Fruit fly (Drosophila melanogaster): ENCODE measurements around the gene CG7430.
"Not testable (repeated sequence)": the region's sequence is repeated elsewhere in the genome, so short reads cannot be mapped to it uniquely, and the experiment has no call there.

Gene CG7430

dm6 chr3L:17846982-17847355 is 253 bp downstream of the CG7430 start:
- TF ChIP-seq CG8159 (tag; optimal IDR thresholded peaks at IDR 0.05) (no peak), CG17806 (tag; optimal IDR thresholded peaks at IDR 0.05) (no peak), CG14655 (GFP tag; optimal IDR thresholded peaks at IDR 0.05) (no peak), CG4496 (GFP tag; IDR thresholded peaks at IDR 0.05) (0 out of 3 replicates have a peak, but pooled peaks have one; percentile 27), D1 (tag; optimal IDR thresholded peaks at IDR 0.05) (no peak)

- TF ChIP-seq D1 (tag; optimal IDR thresholded peaks at IDR 0.05) = peak; percentile 53
- no peak for TF ChIP-seq CG9948 (tag; optimal IDR thresholded peaks at IDR 0.05)
Measured at dm6 chr3L:17849517-17849916, 2.8 kb downstream of the CG7430 start, which contains the start of gene TrpRS-m. Gene TrpRS-m (plus strand): TSS chr3L:17849727.

- peak; percentile 78 for TF ChIP-seq CG15710 (tag; optimal IDR thresholded peaks at IDR 0.05)
- TF ChIP-seq Snoo (tag; optimal IDR thresholded peaks at IDR 0.05) = peak; percentile 41
- peak; percentile 85 for TF ChIP-seq Ets98B (GFP tag; IDR thresholded peaks at IDR 0.05)
- TF ChIP-seq CG10348 (GFP tag; IDR thresholded peaks at IDR 0.05) = 0 out of 2 replicates have a peak, but pooled peaks have one; percentile 9
- peak; percentile 46 for TF ChIP-seq CG17806 (tag; optimal IDR thresholded peaks at IDR 0.05)
- TF ChIP-seq EcR (GFP tag; optimal IDR thresholded peaks at IDR 0.05) = no peak
- TF ChIP-seq CG13204 (GFP tag; optimal IDR thresholded peaks at IDR 0.05) = no peak
- TF ChIP-seq CG12605 (GFP tag; IDR thresholded peaks at IDR 0.05) = peak; percentile 52; the same call in 1 of the 2 replicates
- TF ChIP-seq D1 (tag; optimal IDR thresholded peaks at IDR 0.05) = peak; percentile 40
- peak; percentile 85 for TF ChIP-seq CG8159 (tag; optimal IDR thresholded peaks at IDR 0.05)
- TF ChIP-seq CG9948 (tag; optimal IDR thresholded peaks at IDR 0.05) = peak; percentile 83
- peak; percentile 79 for TF ChIP-seq CG8301 (tag; optimal IDR thresholded peaks at IDR 0.05)
- peak; percentile 46 for TF ChIP-seq Pif1B (GFP tag; optimal IDR thresholded peaks at IDR 0.05)
- peak; percentile 81 for TF ChIP-seq fd96Ca (GFP tag; IDR thresholded peaks at IDR 0.05)
- no peak for TF ChIP-seq Pif1A (GFP tag; optimal IDR thresholded peaks at IDR 0.05)
- TF ChIP-seq gl (tag; optimal IDR thresholded peaks at IDR 0.05) = no peak
- TF ChIP-seq rn (GFP tag; IDR thresholded peaks at IDR 0.05) = no peak
- TF ChIP-seq CG14655 (GFP tag; optimal IDR thresholded peaks at IDR 0.05) = peak; percentile 93
- TF ChIP-seq CG32121 (GFP tag; IDR thresholded peaks at IDR 0.05) = peak; percentile 50; the same call in 1 of the 2 replicates
- TF ChIP-seq CG4496 (GFP tag; IDR thresholded peaks at IDR 0.05) = peak; percentile 71
- TF ChIP-seq CG34367 (tag; optimal IDR thresholded peaks at IDR 0.05) = peak; percentile 47
Measured at dm6 chr3L:17856655-17857479, 10.2 kb downstream of the CG7430 start, which contains the start of gene CG5535. Gene CG5535 (minus strand): TSS chr3L:17856794.

- TF ChIP-seq CG13204 (GFP tag; optimal IDR thresholded peaks at IDR 0.05); gl (tag; optimal IDR thresholded peaks at IDR 0.05); EcR (GFP tag; optimal IDR thresholded peaks at IDR 0.05): not testable (repeated sequence)
Measured at dm6 chr3L:17858174-17858573, 11.5 kb downstream of the CG7430 start, which contains the start of gene CG34002. Gene CG34002 (plus strand): TSS chr3L:17858474.

dm6 chr3L:17878781-17879360 is 32.2 kb downstream of the CG7430 start, which contains the start of gene CG7408:
Gene CG7408 (plus strand): TSS chr3L:17879096.
- peak; percentile 55 for TF ChIP-seq D1 (tag; optimal IDR thresholded peaks at IDR 0.05)
- no peak for TF ChIP-seq CG34367 (tag; optimal IDR thresholded peaks at IDR 0.05)
- no peak for TF ChIP-seq Snoo (tag; optimal IDR thresholded peaks at IDR 0.05)
- TF ChIP-seq CG8301 (tag; optimal IDR thresholded peaks at IDR 0.05) = no peak

- TF ChIP-seq CG8301 (tag; optimal IDR thresholded peaks at IDR 0.05) (no peak), CG9948 (tag; optimal IDR thresholded peaks at IDR 0.05) (no peak)
Measured at dm6 chr3L:17884276-17884675, 37.6 kb downstream of the CG7430 start, which contains the start of gene CG5506. Gene CG5506 (minus strand): TSS chr3L:17884376.

dm6 chr3L:17886545-17886944 is 39.8 kb downstream of the CG7430 start, which contains the start of gene CG16775:
Gene CG16775 (minus strand): TSS chr3L:17886645.
- TF ChIP-seq CG10348 (GFP tag; IDR thresholded peaks at IDR 0.05) (no peak), CG9948 (tag; optimal IDR thresholded peaks at IDR 0.05) (no peak), D1 (tag; optimal IDR thresholded peaks at IDR 0.05) (no peak), Pif1B (GFP tag; optimal IDR thresholded peaks at IDR 0.05) (no peak), gl (tag; optimal IDR thresholded peaks at IDR 0.05) (no peak), fd96Ca (GFP tag; IDR thresholded peaks at IDR 0.05) (no peak), rn (GFP tag; IDR thresholded peaks at IDR 0.05) (no peak), CG8159 (tag; optimal IDR thresholded peaks at IDR 0.05) (no peak), CG8301 (tag; optimal IDR thresholded peaks at IDR 0.05) (no peak), Ets98B (GFP tag; IDR thresholded peaks at IDR 0.05) (no peak)

Data from whole organism, pupa.